Worm (Caenorhabditis elegans): ENCODE measurements around the gene D1014.13.

Gene D1014.13

ce11 chrV:8145329-8145728 is at the start of gene D1014.13:
Gene D1014.13, plus strand, starts transcription at chrV:8145629.
- no peak for TF ChIP-seq ztf-29 (GFP tag; IDR thresholded peaks at IDR 0.05)
- no peak for TF ChIP-seq klf-2 (GFP tag; conservative IDR thresholded peaks at IDR 0.05)
- TF ChIP-seq med-1 (GFP tag; optimal IDR thresholded peaks at IDR 0.05; ENCODE audit: insufficient read depth) = no peak
- no peak for TF ChIP-seq tab-1 (GFP tag; IDR thresholded peaks at IDR 0.05)
- TF ChIP-seq ref-1 (GFP tag; conservative IDR thresholded peaks at IDR 0.05) = no peak
- TF ChIP-seq flt-1 (GFP tag; IDR thresholded peaks at IDR 0.05) = no peak
- TF ChIP-seq cog-1 (tag; optimal IDR thresholded peaks at IDR 0.05) = no peak
- TF ChIP-seq T22C8.4 (GFP tag; IDR thresholded peaks at IDR 0.05) = no peak
- no peak for TF ChIP-seq ztf-23 (GFP tag; IDR thresholded peaks at IDR 0.05)

ce11 chrV:8098239-8098638 is 47.2 kb upstream of the D1014.13 start, which contains the start of gene str-145:
Gene str-145, minus strand, starts transcription at chrV:8098339.
- TF ChIP-seq med-1 (GFP tag; optimal IDR thresholded peaks at IDR 0.05; ENCODE audit: insufficient read depth) (no peak), ztf-29 (GFP tag; IDR thresholded peaks at IDR 0.05) (no peak), flt-1 (GFP tag; IDR thresholded peaks at IDR 0.05) (no peak), klf-2 (GFP tag; conservative IDR thresholded peaks at IDR 0.05) (no peak), T22C8.4 (GFP tag; IDR thresholded peaks at IDR 0.05) (no peak), ztf-23 (GFP tag; IDR thresholded peaks at IDR 0.05) (no peak), cog-1 (tag; optimal IDR thresholded peaks at IDR 0.05) (no peak), ref-1 (GFP tag; conservative IDR thresholded peaks at IDR 0.05) (no peak), tab-1 (GFP tag; IDR thresholded peaks at IDR 0.05) (no peak)

- TF ChIP-seq tab-1 (GFP tag; IDR thresholded peaks at IDR 0.05) (no peak), ztf-23 (GFP tag; IDR thresholded peaks at IDR 0.05) (no peak), ztf-29 (GFP tag; IDR thresholded peaks at IDR 0.05) (no peak), T22C8.4 (GFP tag; IDR thresholded peaks at IDR 0.05) (no peak), ref-1 (GFP tag; conservative IDR thresholded peaks at IDR 0.05) (no peak)
These were observed 46.1 kb upstream of the D1014.13 start, which contains the start of gene sdz-23 for ce11 chrV:8099306-8099705. Gene sdz-23, plus strand, starts transcription at chrV:8099606.

ce11 chrV:8102960-8103359 is 42.5 kb upstream of the D1014.13 start, which contains the start of gene str-90:
Gene str-90, plus strand, starts transcription at chrV:8103260.
- TF ChIP-seq cog-1 (tag; optimal IDR thresholded peaks at IDR 0.05) (no peak), T22C8.4 (GFP tag; IDR thresholded peaks at IDR 0.05) (no peak)

- TF ChIP-seq T22C8.4 (GFP tag; IDR thresholded peaks at IDR 0.05) = no peak
- no peak for TF ChIP-seq klf-2 (GFP tag; conservative IDR thresholded peaks at IDR 0.05)
- no peak for TF ChIP-seq ref-1 (GFP tag; conservative IDR thresholded peaks at IDR 0.05)
- TF ChIP-seq med-1 (GFP tag; optimal IDR thresholded peaks at IDR 0.05; ENCODE audit: insufficient read depth) = no peak
- no peak for TF ChIP-seq flt-1 (GFP tag; IDR thresholded peaks at IDR 0.05)
- no peak for TF ChIP-seq cog-1 (tag; optimal IDR thresholded peaks at IDR 0.05)
- TF ChIP-seq ztf-23 (GFP tag; IDR thresholded peaks at IDR 0.05) = no peak
These were observed 41.0 kb upstream of the D1014.13 start, which contains the start of gene srlf-16 for ce11 chrV:8104473-8104872. Gene srlf-16, plus strand, starts transcription at chrV:8104773.

- TF ChIP-seq med-1 (GFP tag; optimal IDR thresholded peaks at IDR 0.05; ENCODE audit: insufficient read depth) = no peak
- TF ChIP-seq tab-1 (GFP tag; IDR thresholded peaks at IDR 0.05) = no peak
- no peak for TF ChIP-seq ztf-29 (GFP tag; IDR thresholded peaks at IDR 0.05)
- no peak for TF ChIP-seq flt-1 (GFP tag; IDR thresholded peaks at IDR 0.05)
- TF ChIP-seq ztf-23 (GFP tag; IDR thresholded peaks at IDR 0.05) = no peak
- no peak for TF ChIP-seq ref-1 (GFP tag; conservative IDR thresholded peaks at IDR 0.05)
- no peak for TF ChIP-seq cog-1 (tag; optimal IDR thresholded peaks at IDR 0.05)
These were observed 36.8 kb upstream of the D1014.13 start, which contains the start of gene myo-5 for ce11 chrV:8108670-8109069. Gene myo-5, plus strand, starts transcription at chrV:8108970.

ce11 chrV:8110816-8111215 is 34.6 kb upstream of the D1014.13 start:
- TF ChIP-seq ztf-29 (GFP tag; IDR thresholded peaks at IDR 0.05) (no peak), tab-1 (GFP tag; IDR thresholded peaks at IDR 0.05) (no peak), T22C8.4 (GFP tag; IDR thresholded peaks at IDR 0.05) (no peak), ztf-23 (GFP tag; IDR thresholded peaks at IDR 0.05) (no peak), flt-1 (GFP tag; IDR thresholded peaks at IDR 0.05) (no peak), ref-1 (GFP tag; conservative IDR thresholded peaks at IDR 0.05) (no peak), med-1 (GFP tag; optimal IDR thresholded peaks at IDR 0.05; ENCODE audit: insufficient read depth) (no peak), cog-1 (tag; optimal IDR thresholded peaks at IDR 0.05) (no peak), klf-2 (GFP tag; conservative IDR thresholded peaks at IDR 0.05) (no peak)

- no peak for TF ChIP-seq med-1 (GFP tag; optimal IDR thresholded peaks at IDR 0.05; ENCODE audit: insufficient read depth)
These were observed 30.9 kb upstream of the D1014.13 start for ce11 chrV:8114542-8114941.

ce11 chrV:8117964-8118363 is 27.5 kb upstream of the D1014.13 start, which contains the start of gene D1014.7:
Gene D1014.7, plus strand, starts transcription at chrV:8118264.
- no peak for TF ChIP-seq ref-1 (GFP tag; conservative IDR thresholded peaks at IDR 0.05)
- TF ChIP-seq klf-2 (GFP tag; conservative IDR thresholded peaks at IDR 0.05) = no peak
- TF ChIP-seq ztf-29 (GFP tag; IDR thresholded peaks at IDR 0.05) = no peak
- TF ChIP-seq flt-1 (GFP tag; IDR thresholded peaks at IDR 0.05) = no peak

- TF ChIP-seq flt-1 (GFP tag; IDR thresholded peaks at IDR 0.05) (no peak), ref-1 (GFP tag; conservative IDR thresholded peaks at IDR 0.05) (no peak)
These were observed 24.6 kb upstream of the D1014.13 start, which contains the start of gene D1014.6 for ce11 chrV:8120868-8121267. Gene D1014.6, plus strand, starts transcription at chrV:8121168.

ce11 chrV:8123384-8123783 is 22.0 kb upstream of the D1014.13 start, which contains the start of gene D1014.5:
Gene D1014.5, plus strand, starts transcription at chrV:8123684.
- TF ChIP-seq ztf-29 (GFP tag; IDR thresholded peaks at IDR 0.05) (no peak), tab-1 (GFP tag; IDR thresholded peaks at IDR 0.05) (no peak), T22C8.4 (GFP tag; IDR thresholded peaks at IDR 0.05) (no peak), ref-1 (GFP tag; conservative IDR thresholded peaks at IDR 0.05) (no peak), cog-1 (tag; optimal IDR thresholded peaks at IDR 0.05) (no peak), ztf-23 (GFP tag; IDR thresholded peaks at IDR 0.05) (no peak), flt-1 (GFP tag; IDR thresholded peaks at IDR 0.05) (no peak), klf-2 (GFP tag; conservative IDR thresholded peaks at IDR 0.05) (no peak), med-1 (GFP tag; optimal IDR thresholded peaks at IDR 0.05; ENCODE audit: insufficient read depth) (no peak)

All from whole organism, midembryonic.